Worm (Caenorhabditis elegans): Measurements from ENCODE around the gene F53F1.3.

F53F1.3 gene

DNA sequence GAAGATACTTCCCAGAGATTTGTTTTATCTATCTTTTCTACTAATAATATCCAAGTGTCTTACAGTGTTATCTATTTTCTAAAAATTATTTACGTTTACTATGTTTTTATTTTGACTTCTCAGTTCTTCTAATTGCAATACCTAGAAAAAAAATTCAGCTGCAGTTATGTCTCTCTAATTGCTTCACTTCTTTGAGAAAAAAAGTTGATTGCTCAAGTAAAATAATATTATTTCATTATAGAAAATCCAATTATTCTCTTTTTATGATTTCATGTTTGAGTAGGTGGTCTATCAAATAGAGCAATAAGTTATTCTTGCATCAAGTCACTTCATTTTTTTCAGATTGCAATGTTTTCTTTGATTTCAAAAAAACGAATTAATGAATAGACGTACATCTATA, 41.6 kb upstream of the F53F1.3 start:
- TF ChIP-seq B0336.3 (GFP tag; IDR thresholded peaks at IDR 0.05) (no peak), let-526 (GFP tag; IDR thresholded peaks at IDR 0.05) (no peak), tbp1 (GFP tag; optimal IDR thresholded peaks at IDR 0.05) (no peak), tlf-1 (GFP tag; optimal IDR thresholded peaks at IDR 0.05) (no peak), lag-1 (GFP tag; IDR thresholded peaks at IDR 0.05) (no peak), him-1 (tag; optimal IDR thresholded peaks at IDR 0.05) (no peak), nhr-120 (GFP tag; IDR thresholded peaks at IDR 0.05) (no peak), D2030.7 (GFP tag; IDR thresholded peaks at IDR 0.05) (no peak), ztf-18 (tag; optimal IDR thresholded peaks at IDR 0.05) (no peak), mel-28 (tag; optimal IDR thresholded peaks at IDR 0.05; ENCODE audit: borderline replicate concordance) (no peak), C06A6.2 (GFP tag; conservative IDR thresholded peaks at IDR 0.05) (no peak), F57A8.1 (GFP tag; optimal IDR thresholded peaks at IDR 0.05) (no peak), B0035.1 (tag; optimal IDR thresholded peaks at IDR 0.05) (no peak), ceh-79 (tag; optimal IDR thresholded peaks at IDR 0.05) (no peak), ztf-28 (GFP tag; IDR thresholded peaks at IDR 0.05) (no peak), B0261.1 (tag; optimal IDR thresholded peaks at IDR 0.05) (no peak), K11D2.4 (GFP tag; IDR thresholded peaks at IDR 0.05) (no peak), F22D6.2 (tag; optimal IDR thresholded peaks at IDR 0.05) (no peak), snpc-1.3 (tag; optimal IDR thresholded peaks at IDR 0.05; ENCODE audit: insufficient read depth) (no peak), T26A5.8 (tag; optimal IDR thresholded peaks at IDR 0.05) (no peak)

DNA sequence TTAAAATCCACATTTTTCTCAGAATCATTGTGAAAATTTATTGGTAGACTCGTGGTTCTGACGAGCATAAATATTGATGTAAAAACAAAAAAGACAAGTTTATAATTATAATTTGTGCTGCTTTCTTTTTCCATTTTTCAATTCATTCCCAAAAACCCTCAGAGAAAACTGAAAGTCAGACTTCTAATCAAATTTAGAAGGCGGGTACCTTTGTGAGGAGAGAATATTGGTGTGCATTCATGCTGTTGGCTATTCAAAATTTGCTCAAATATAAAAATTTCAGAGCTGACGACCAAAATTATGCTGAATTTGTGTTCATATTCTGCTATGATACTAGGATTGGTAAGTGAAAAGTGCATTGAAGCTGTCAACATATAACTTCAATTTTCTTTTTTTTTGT, 41.0 kb upstream of the F53F1.3 start, which contains the start of gene srx-125:
Gene srx-125 (plus strand): TSS at position 301 of the 400 bp plus-strand sequence.
- TF ChIP-seq ceh-79 (tag; optimal IDR thresholded peaks at IDR 0.05): no peak
- no peak for TF ChIP-seq fkh-3 (tag; optimal IDR thresholded peaks at IDR 0.05)
- TF ChIP-seq rpc-1 (optimal IDR thresholded peaks at IDR 0.05): no peak
- TF ChIP-seq rpc-1 (tag; optimal IDR thresholded peaks at IDR 0.05): no peak
- TF ChIP-seq attf-6 (GFP tag; IDR thresholded peaks at IDR 0.05): no peak
- TF ChIP-seq snpc-1.1 (tag; optimal IDR thresholded peaks at IDR 0.05; ENCODE audit: insufficient read depth): no peak
- no peak for TF ChIP-seq athp-1 (tag; optimal IDR thresholded peaks at IDR 0.05)
- TF ChIP-seq B0261.1 (tag; optimal IDR thresholded peaks at IDR 0.05): no peak

DNA sequence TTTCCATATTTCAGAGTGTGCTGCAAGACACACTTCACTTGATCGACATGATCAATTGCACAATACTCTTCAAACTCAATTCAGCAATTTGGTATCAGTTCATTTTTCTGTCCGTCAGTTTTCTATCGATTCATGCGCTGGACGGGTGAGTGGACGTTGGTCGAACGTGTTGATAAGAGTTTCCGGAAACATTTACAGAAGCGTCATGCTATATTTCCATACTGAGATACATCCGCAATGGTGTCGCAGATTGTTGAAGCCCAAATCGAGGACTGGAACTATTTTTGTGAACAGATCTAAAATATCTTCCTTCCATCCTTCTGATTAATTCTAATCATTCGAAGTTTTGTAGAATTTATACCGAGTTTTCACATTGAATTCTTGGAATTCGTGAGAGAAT, 38.4 kb upstream of the F53F1.3 start:
- TF ChIP-seq ZK185.1 (tag; optimal IDR thresholded peaks at IDR 0.05; ENCODE audit: poor library complexity, severe bottlenecking): peak; percentile 29
- TF ChIP-seq cebp-2 (GFP tag; IDR thresholded peaks at IDR 0.05): 0 out of 2 replicates have a peak, but pooled peaks have one; percentile 36
- TF ChIP-seq unc-62 (GFP tag; optimal IDR thresholded peaks at IDR 0.05): no peak
- TF ChIP-seq C06A6.2 (GFP tag; conservative IDR thresholded peaks at IDR 0.05): 0 out of 2 replicates have a peak, but pooled peaks have one; percentile 25
- peak; percentile 87 for TF ChIP-seq nhr-80 (tag; optimal IDR thresholded peaks at IDR 0.05)
- TF ChIP-seq F39B2.1 (GFP tag; IDR thresholded peaks at IDR 0.05): no peak
- peak; percentile 19 for TF ChIP-seq tlf-1 (GFP tag; optimal IDR thresholded peaks at IDR 0.05)

DNA sequence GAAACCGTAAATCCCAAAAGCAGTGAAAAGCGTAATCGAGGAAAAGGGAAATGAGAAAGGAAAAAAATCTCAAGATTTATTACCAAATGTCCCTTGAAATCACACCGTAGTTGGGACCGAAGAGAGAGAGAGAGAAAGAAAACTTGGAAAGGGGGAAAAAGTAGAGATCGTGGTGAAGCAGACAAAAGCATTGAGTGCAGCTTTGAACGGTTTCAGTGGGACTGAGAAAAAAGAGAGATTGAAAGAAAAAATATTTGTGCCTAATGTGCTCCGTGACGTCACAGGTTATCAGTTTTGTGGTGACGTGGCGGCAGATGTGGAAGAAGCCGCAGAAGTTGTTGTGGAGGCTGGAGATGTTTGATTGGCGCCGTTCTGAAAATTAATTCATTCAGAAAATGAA, 37.8 kb upstream of the F53F1.3 start:
- TF ChIP-seq madf-10 (tag; optimal IDR thresholded peaks at IDR 0.05): no peak
- TF ChIP-seq Y56A3A.18 (GFP tag; IDR thresholded peaks at IDR 0.05): 0 out of 2 replicates have a peak, but pooled peaks have one; percentile 52

DNA sequence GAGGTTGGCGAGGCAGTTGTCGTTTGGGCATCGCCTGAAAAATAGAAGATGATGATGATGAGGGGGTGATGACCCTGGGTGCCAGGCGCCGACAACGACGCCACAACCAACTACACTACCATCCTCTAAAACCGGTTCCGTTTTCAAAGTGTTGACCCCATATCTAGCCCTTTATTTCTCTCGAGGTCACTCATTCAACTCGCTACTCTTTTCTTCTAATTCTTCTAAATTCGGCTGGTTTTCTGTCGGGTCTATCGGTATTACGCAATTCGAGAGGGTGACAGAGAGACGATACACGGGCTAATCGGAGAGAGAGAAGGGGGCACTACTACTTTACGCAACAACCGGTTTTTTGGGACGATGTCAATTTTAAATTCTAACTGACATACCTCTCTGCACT, 36.7 kb upstream of the F53F1.3 start:
- TF ChIP-seq ztf-26 (tag; optimal IDR thresholded peaks at IDR 0.05): peak; percentile 48
- TF ChIP-seq lin-26 (GFP tag; IDR thresholded peaks at IDR 0.05): peak; percentile 21; the same call in 1 of the 2 replicates
- no peak for TF ChIP-seq egl-44 (GFP tag; IDR thresholded peaks at IDR 0.05)
- TF ChIP-seq ceh-27 (GFP tag; optimal IDR thresholded peaks at IDR 0.05): peak; percentile 64
- peak; percentile 49 for TF ChIP-seq lin-40 (tag; optimal IDR thresholded peaks at IDR 0.05)
- TF ChIP-seq atf-7 (tag; optimal IDR thresholded peaks at IDR 0.05): no peak
- no peak for TF ChIP-seq T26A5.8 (tag; optimal IDR thresholded peaks at IDR 0.05)
- TF ChIP-seq cebp-1 (GFP tag; IDR thresholded peaks at IDR 0.05): no peak
- peak; percentile 81 for TF ChIP-seq cebp-1 (tag; optimal IDR thresholded peaks at IDR 0.05)

All from whole organism, young adult.